Fruit fly (Drosophila melanogaster) whole organism, prepupa: ENCODE measurements around the gene sba.

Source experiments
- Blimp-1 ChIP-seq: fragments of 200-800 bp; sonication (Bioruptor generic); optimal IDR thresholded peaks from 3 replicates; lab custom pipeline; 2017; ENCODE audit warnings: missing biosample characterization, missing genetic modification characterization, mild to moderate bottlenecking, moderate library complexity, missing genetic modification reagents
- CG10631 ChIP-seq: fragments of 200-800 bp; sonication (Bioruptor generic); optimal IDR thresholded peaks from 2 replicates; lab custom pipeline; 2016; ENCODE audit warnings: missing biosample characterization, missing genetic modification characterization
- CG11294 ChIP-seq: fragments of 200-800 bp; sonication (Bioruptor generic); IDR thresholded peaks from 2 replicates; pipeline ENCODE4 v1.3.6; 2022; ENCODE audit warnings: missing biosample characterization, missing genetic modification characterization
- CG11762 ChIP-seq: fragments of 200-800 bp; sonication (Bioruptor generic); optimal IDR thresholded peaks from 3 replicates; lab custom pipeline; 2016; ENCODE audit warnings: missing biosample characterization, missing genetic modification characterization; ENCODE audit not compliant: insufficient read depth
- CG11902 ChIP-seq: fragments of 200-800 bp; sonication (Bioruptor generic); optimal IDR thresholded peaks from 3 replicates; lab custom pipeline; 2016; ENCODE audit warnings: missing biosample characterization, missing genetic modification characterization
- CG1621 ChIP-seq: fragments of 200-800 bp; sonication (Bioruptor generic); optimal IDR thresholded peaks from 3 replicates; lab custom pipeline; 2018; ENCODE audit warnings: missing biosample characterization, mild to moderate bottlenecking, missing genetic modification characterization
- CG16779 ChIP-seq: fragments of 200-800 bp; sonication (Bioruptor generic); optimal IDR thresholded peaks from 3 replicates; lab custom pipeline; 2017; ENCODE audit warnings: missing biosample characterization, mild to moderate bottlenecking, missing genetic modification characterization
- CG3032 ChIP-seq: fragments of 200-800 bp; optimal IDR thresholded peaks from 2 replicates; lab custom pipeline; 2019; ENCODE audit warnings: missing biosample characterization, mild to moderate bottlenecking, missing genetic modification characterization, moderate library complexity
- CG31627 ChIP-seq: fragments of 200-800 bp; sonication (Bioruptor generic); optimal IDR thresholded peaks from 3 replicates; lab custom pipeline; 2016; ENCODE audit warnings: missing biosample characterization, missing genetic modification characterization
- CG32006 ChIP-seq: fragments of 200-800 bp; sonication (Bioruptor generic); optimal IDR thresholded peaks from 3 replicates; lab custom pipeline; 2017; ENCODE audit warnings: missing biosample characterization, mild to moderate bottlenecking, missing genetic modification characterization
- CG34406 ChIP-seq: fragments of 200-800 bp; sonication (Bioruptor generic); optimal IDR thresholded peaks from 3 replicates; lab custom pipeline; 2016; ENCODE audit warnings: missing biosample characterization, missing genetic modification characterization
- CG3919 ChIP-seq: fragments of 200-800 bp; sonication (Bioruptor generic); optimal IDR thresholded peaks from 3 replicates; lab custom pipeline; 2016; ENCODE audit warnings: missing biosample characterization, missing genetic modification characterization
- CG4318 ChIP-seq: fragments of 200-800 bp; sonication (Bioruptor generic); optimal IDR thresholded peaks from 3 replicates; lab custom pipeline; 2017; ENCODE audit warnings: missing biosample characterization, mild to moderate bottlenecking, missing genetic modification characterization
- CG6276 ChIP-seq: fragments of 200-800 bp; sonication (Bioruptor generic); optimal IDR thresholded peaks from 2 replicates; lab custom pipeline; 2017; ENCODE audit warnings: missing biosample characterization, mild to moderate bottlenecking, missing genetic modification characterization
- CG6792 ChIP-seq: fragments of 200-800 bp; sonication (Bioruptor generic); optimal IDR thresholded peaks from 3 replicates; lab custom pipeline; 2016; ENCODE audit warnings: missing biosample characterization, missing genetic modification characterization
- CG6808 ChIP-seq: fragments of 200-800 bp; sonication (Bioruptor generic); optimal IDR thresholded peaks from 3 replicates; lab custom pipeline; 2017; ENCODE audit warnings: missing biosample characterization, missing genetic modification characterization, mild to moderate bottlenecking, moderate library complexity, missing genetic modification reagents
- CG6854 ChIP-seq: fragments of 200-800 bp; sonication (Bioruptor generic); optimal IDR thresholded peaks from 2 replicates; lab custom pipeline; 2017; ENCODE audit warnings: missing biosample characterization, mild to moderate bottlenecking, missing genetic modification characterization
- CG7368 ChIP-seq: fragments of 200-800 bp; sonication (Bioruptor generic); optimal IDR thresholded peaks from 3 replicates; lab custom pipeline; 2016; ENCODE audit warnings: missing biosample characterization, missing genetic modification characterization
- CG8119 ChIP-seq: fragments of 200-800 bp; sonication (Bioruptor generic); IDR thresholded peaks from 3 replicates; pipeline ENCODE4 v1.3.6; 2022; ENCODE audit warnings: missing biosample characterization, missing genetic modification characterization
- CG8319 ChIP-seq: fragments of 200-800 bp; sonication (Bioruptor generic); optimal IDR thresholded peaks from 3 replicates; lab custom pipeline; 2016; ENCODE audit warnings: missing biosample characterization, missing genetic modification characterization
- CG8632 ChIP-seq: fragments of 200-800 bp; sonication (Bioruptor generic); optimal IDR thresholded peaks from 3 replicates; lab custom pipeline; 2016; ENCODE audit warnings: missing biosample characterization, missing genetic modification characterization
- CG9139 ChIP-seq: fragments of 200-800 bp; sonication (Bioruptor generic); optimal IDR thresholded peaks from 3 replicates; lab custom pipeline; 2017; ENCODE audit warnings: missing biosample characterization, mild to moderate bottlenecking, missing genetic modification characterization
- Eip75B ChIP-seq: fragments of 200-800 bp; sonication (Bioruptor generic); optimal IDR thresholded peaks from 3 replicates; lab custom pipeline; 2016; ENCODE audit warnings: missing biosample characterization, missing genetic modification characterization
- Eip78C ChIP-seq: fragments of 200-800 bp; sonication (Bioruptor generic); peaks from one replicate; lab custom pipeline; 2016; ENCODE audit warnings: missing biosample characterization, missing genetic modification characterization
- Eip93F ChIP-seq: fragments of 200-800 bp; sonication (Bioruptor generic); optimal IDR thresholded peaks from 2 replicates; lab custom pipeline; 2016; ENCODE audit warnings: missing biosample characterization, mild to moderate bottlenecking, missing genetic modification characterization
- Ets21C ChIP-seq: fragments of 200-800 bp; sonication (Bioruptor generic); optimal IDR thresholded peaks from 3 replicates; lab custom pipeline; 2016; ENCODE audit warnings: missing biosample characterization, missing genetic modification characterization
- Ets96B ChIP-seq: fragments of 200-800 bp; optimal IDR thresholded peaks from 2 replicates; lab custom pipeline; 2019; ENCODE audit warnings: missing biosample characterization, mild to moderate bottlenecking, missing genetic modification characterization, moderate library complexity
- Gug ChIP-seq: fragments of 200-800 bp; sonication (Bioruptor generic); IDR thresholded peaks from 2 replicates; pipeline ENCODE4 v1.3.6; 2022; ENCODE audit warnings: missing biosample characterization, missing genetic modification characterization
- Hr38 ChIP-seq: sonication (Bioruptor generic); optimal IDR thresholded peaks from 2 replicates; lab custom pipeline; 2016; ENCODE audit warnings: missing biosample characterization, missing genetic modification characterization
- Hr39 ChIP-seq: fragments of 200-800 bp; sonication (Bioruptor generic); optimal IDR thresholded peaks from 2 replicates; lab custom pipeline; 2016; ENCODE audit warnings: missing biosample characterization, missing genetic modification characterization
- Lpt ChIP-seq: fragments of 200-800 bp; sonication (Bioruptor generic); optimal IDR thresholded peaks from 3 replicates; lab custom pipeline; 2016; ENCODE audit warnings: missing biosample characterization, missing genetic modification characterization
- Met ChIP-seq: fragments of 200-800 bp; sonication (Bioruptor generic); optimal IDR thresholded peaks from 3 replicates; lab custom pipeline; 2016; ENCODE audit warnings: missing biosample characterization, missing genetic modification characterization
- OdsH ChIP-seq: fragments of 200-800 bp; sonication (Bioruptor generic); optimal IDR thresholded peaks from 3 replicates; lab custom pipeline; 2016; ENCODE audit warnings: missing biosample characterization, missing genetic modification characterization
- Smox ChIP-seq: fragments of 200-800 bp; sonication (Bioruptor generic); optimal IDR thresholded peaks from 3 replicates; lab custom pipeline; 2016; ENCODE audit warnings: missing biosample characterization, missing genetic modification characterization
- Sox15 ChIP-seq: fragments of 200-800 bp; sonication (Bioruptor generic); optimal IDR thresholded peaks from 3 replicates; lab custom pipeline; 2016; ENCODE audit warnings: missing biosample characterization, missing genetic modification characterization
- achi ChIP-seq: fragments of 200-800 bp; sonication (Bioruptor generic); optimal IDR thresholded peaks from 3 replicates; lab custom pipeline; 2016; ENCODE audit warnings: missing biosample characterization, missing genetic modification characterization
- acj6 ChIP-seq: fragments of 200-800 bp; sonication (Bioruptor generic); optimal IDR thresholded peaks from 3 replicates; lab custom pipeline; 2016; ENCODE audit warnings: missing biosample characterization, missing genetic modification characterization
- cyc ChIP-seq: fragments of 200-800 bp; sonication (Bioruptor generic); optimal IDR thresholded peaks from 3 replicates; lab custom pipeline; 2016; ENCODE audit warnings: missing biosample characterization, missing genetic modification characterization
- dac ChIP-seq: fragments of 200-800 bp; sonication (Bioruptor generic); optimal IDR thresholded peaks from 2 replicates; lab custom pipeline; 2017; ENCODE audit warnings: missing biosample characterization, mild to moderate bottlenecking, missing genetic modification characterization
- eg ChIP-seq: fragments of 200-800 bp; sonication (Bioruptor generic); IDR thresholded peaks from 3 replicates; pipeline ENCODE4 v1.3.6; 2022; ENCODE audit warnings: missing biosample characterization, missing genetic modification characterization
- esn ChIP-seq: fragments of 200-800 bp; sonication (Bioruptor generic); optimal IDR thresholded peaks from 2 replicates; lab custom pipeline; 2016; ENCODE audit warnings: missing biosample characterization, mild to moderate bottlenecking, missing genetic modification characterization, moderate library complexity
- fd59A ChIP-seq: fragments of 200-800 bp; sonication (Bioruptor generic); optimal IDR thresholded peaks from 2 replicates; lab custom pipeline; 2017; ENCODE audit warnings: missing biosample characterization, mild to moderate bottlenecking, missing genetic modification characterization, missing genetic modification reagents
- fd85E ChIP-seq: fragments of 200-800 bp; sonication (Bioruptor generic); optimal IDR thresholded peaks from 3 replicates; lab custom pipeline; 2016; ENCODE audit warnings: missing biosample characterization, missing genetic modification characterization
- fkh ChIP-seq: fragments of 200-800 bp; sonication (Bioruptor generic); optimal IDR thresholded peaks from 3 replicates; lab custom pipeline; 2017; ENCODE audit warnings: missing biosample characterization, mild to moderate bottlenecking, missing genetic modification characterization, moderate library complexity
- lz ChIP-seq: fragments of 200-800 bp; sonication (Bioruptor generic); optimal IDR thresholded peaks from 3 replicates; lab custom pipeline; 2016; ENCODE audit warnings: missing biosample characterization, missing genetic modification characterization
- net ChIP-seq: fragments of 200-800 bp; sonication (Bioruptor generic); optimal IDR thresholded peaks from 3 replicates; lab custom pipeline; 2016; ENCODE audit warnings: missing biosample characterization, missing genetic modification characterization
- pdm3 ChIP-seq: fragments of 200-800 bp; sonication (Bioruptor generic); optimal IDR thresholded peaks from 3 replicates; lab custom pipeline; 2016; ENCODE audit warnings: missing biosample characterization, missing genetic modification characterization
- salr ChIP-seq, 2 experiments: fragments of 200-800 bp; sonication (Bioruptor generic); optimal IDR thresholded peaks; 3 replicates each; lab custom pipeline; 2016 to 2018; ENCODE audit warnings: missing biosample characterization in 2 of 2, missing genetic modification characterization in 2 of 2, mild to moderate bottlenecking in 1 of 2
- spab ChIP-seq: fragments of 200-800 bp; sonication (Bioruptor generic); optimal IDR thresholded peaks from 2 replicates; lab custom pipeline; 2017; ENCODE audit warnings: missing biosample characterization, mild to moderate bottlenecking, missing genetic modification characterization, missing genetic modification reagents
- svp ChIP-seq: fragments of 200-800 bp; sonication (Bioruptor generic); peaks from one replicate; lab custom pipeline; 2016; ENCODE audit warnings: missing biosample characterization, missing genetic modification characterization
- vri ChIP-seq: fragments of 200-800 bp; sonication (Bioruptor generic); optimal IDR thresholded peaks from 3 replicates; lab custom pipeline; 2016; ENCODE audit warnings: missing biosample characterization, mild to moderate bottlenecking, missing genetic modification characterization

The sba gene

dm6 chr3R:23888273-23889220 lies 34.2 kb downstream of the sba start:
- TF ChIP-seq CG7368 (GFP tag; lab: Kevin White, UChicago) (peak; percentile 22), eg (GFP tag; lab: Robert Waterston, UW) (peak; percentile 64), CG8119 (GFP tag; lab: Robert Waterston, UW) (peak; percentile 27; the same call in 2 of the 3 replicates), Eip93F (peak; percentile 83), Eip78C (GFP tag; lab: Kevin White, UChicago) (peak; percentile 90), fd59A (no peak), Hr39 (GFP tag; lab: Kevin White, UChicago) (peak; percentile 73), Ets96B (tag; lab: Kevin White, UChicago) (peak; percentile 11), CG32006 (GFP tag; lab: Kevin White, UChicago) (peak; percentile 35), dac (GFP tag; lab: Kevin White, UChicago) (no peak), Smox (peak; percentile 66), CG34406 (no peak), Hr38 (no peak), vri (GFP tag; lab: Kevin White, UChicago) (peak; percentile 92), Gug (GFP tag; lab: Robert Waterston, UW) (no peak), achi (GFP tag; lab: Kevin White, UChicago) (no peak), CG8319 (GFP tag; lab: Kevin White, UChicago) (no peak), CG9139 (GFP tag; lab: Kevin White, UChicago) (no peak), svp (GFP tag; lab: Kevin White, UChicago) (peak; percentile 78), pdm3 (GFP tag; lab: Kevin White, UChicago) (peak; percentile 34), CG4318 (no peak), CG6276 (GFP tag; lab: Kevin White, UChicago) (no peak), CG16779 (tag; lab: Kevin White, UChicago) (no peak), Eip75B (GFP tag; lab: Kevin White, UChicago) (peak; percentile 29), fd85E (GFP tag; lab: Kevin White, UChicago) (no peak), CG1621 (no peak), CG8632 (GFP tag; lab: Kevin White, UChicago) (peak; percentile 11), CG11902 (GFP tag; lab: Kevin White, UChicago) (no peak), salr (GFP tag; optimal IDR thresholded peaks at IDR 0.05; lab: Kevin White, UChicago) (no peak), spab (GFP tag; lab: Kevin White, UChicago) (no peak), CG6792 (peak; percentile 55), Sox15 (GFP tag; lab: Kevin White, UChicago) (peak; percentile 25), CG11294 (no peak), Met (GFP tag; lab: Kevin White, UChicago) (peak; percentile 73), CG6854 (GFP tag; lab: Kevin White, UChicago) (peak; percentile 11), CG11762 (GFP tag; lab: Kevin White, UChicago) (no peak), CG3919 (GFP tag; lab: Kevin White, UChicago) (peak; percentile 41), CG3032 (tag; lab: Kevin White, UChicago) (no peak), esn (peak; percentile 75), acj6 (GFP tag; lab: Kevin White, UChicago) (peak; percentile 17), net (GFP tag; lab: Kevin White, UChicago) (no peak), CG31627 (peak; percentile 73), lz (GFP tag; lab: Kevin White, UChicago) (peak; percentile 65), cyc (peak; percentile 80), CG6808 (GFP tag; lab: Kevin White, UChicago) (no peak), fkh (no peak), Blimp-1 (GFP tag; lab: Kevin White, UChicago) (peak; percentile 30), Lpt (GFP tag; lab: Kevin White, UChicago) (no peak), OdsH (GFP tag; lab: Kevin White, UChicago) (peak; percentile 53), CG10631 (peak; percentile 14), Ets21C (peak; percentile 43)
